Worm (Caenorhabditis elegans) whole organism, L2 larva: Measurements from ENCODE around the gene H01M10.1.

Experiments
- C34F6.9 ChIP-seq: fragments of 150-350 bp; optimal IDR thresholded peaks from 2 replicates; lab custom pipeline; 2014; ENCODE audit warnings: missing biosample characterization, missing genetic modification characterization
- ZK546.5 ChIP-seq: sonication (generic microtip); optimal IDR thresholded peaks from 2 replicates; lab custom pipeline; 2017; ENCODE audit warnings: missing biosample characterization, missing genetic modification characterization
- alr-1 ChIP-seq: fragments of 150-350 bp; optimal IDR thresholded peaks from 2 replicates; lab custom pipeline; 2014; ENCODE audit warnings: missing biosample characterization, missing genetic modification characterization
- ama-1 ChIP-seq: fragments of 150-350 bp; optimal IDR thresholded peaks from 2 replicates; lab custom pipeline; 2018; ENCODE audit warnings: inconsistent platforms
- elt-1 ChIP-seq: fragments of 150-350 bp; optimal IDR thresholded peaks from 2 replicates; lab custom pipeline; 2014; ENCODE audit warnings: missing biosample characterization, missing genetic modification characterization
- elt-3 ChIP-seq: sonication (generic microtip); optimal IDR thresholded peaks from 2 replicates; lab custom pipeline; 2017; ENCODE audit warnings: missing biosample characterization, missing genetic modification characterization
- lin-39 ChIP-seq: fragments of 150-350 bp; optimal IDR thresholded peaks from 2 replicates; lab custom pipeline; 2014; ENCODE audit warnings: missing biosample characterization, missing genetic modification reagents, missing genetic modification characterization
- lsy-2 ChIP-seq, 2 experiments: fragments of 150-350 bp in 1 of 2; sonication (generic microtip) in 1 of 2; optimal IDR thresholded peaks; 2 replicates each; lab custom pipeline; 2014 to 2017; ENCODE audit warnings: missing biosample characterization in 2 of 2, missing genetic modification characterization in 2 of 2
- mab-5 ChIP-seq: fragments of 150-350 bp; optimal IDR thresholded peaks from 2 replicates; lab custom pipeline; 2014; ENCODE audit warnings: missing biosample characterization, missing genetic modification characterization
- nhr-25 ChIP-seq: fragments of 150-350 bp; sonication (generic microtip); optimal IDR thresholded peaks from 3 replicates; lab custom pipeline; 2014; ENCODE audit warnings: missing biosample characterization, missing genetic modification characterization
- skn-1 ChIP-seq: sonication (generic microtip); optimal IDR thresholded peaks from 2 replicates; lab custom pipeline; 2017; ENCODE audit warnings: missing biosample characterization, missing genetic modification characterization
- snpc-4 ChIP-seq: fragments of 150-350 bp; optimal IDR thresholded peaks from 2 replicates; lab custom pipeline; 2014; ENCODE audit warnings: missing biosample characterization, missing genetic modification characterization
- unc-62 ChIP-seq: fragments of 150-350 bp; optimal IDR thresholded peaks from 2 replicates; lab custom pipeline; 2014; ENCODE audit warnings: missing biosample characterization, missing genetic modification reagents, missing genetic modification characterization

ce11 chrX:2549322-2549721, 31.1 kb downstream of the H01M10.1 start:
- no peak for TF ChIP-seq ama-1 (lab: Kevin White, UChicago)
- no peak for TF ChIP-seq ZK546.5 (tag; lab: Kevin White, UChicago)
- peak; percentile 4 for TF ChIP-seq nhr-25
- no peak for TF ChIP-seq elt-1 (tag; lab: Kevin White, UChicago)
- TF ChIP-seq lin-39 (tag; lab: Kevin White, UChicago) = no peak
- TF ChIP-seq skn-1 (tag; lab: Kevin White, UChicago) = no peak
- TF ChIP-seq alr-1 (tag; lab: Kevin White, UChicago) = no peak
- no peak for TF ChIP-seq unc-62 (GFP tag; lab: Kevin White, UChicago)
- peak; percentile 3 for TF ChIP-seq snpc-4 (tag; lab: Kevin White, UChicago)
- TF ChIP-seq lsy-2 (tag; optimal IDR thresholded peaks at IDR 0.05; lab: Kevin White, UChicago) = peak; percentile 35 to 67
- no peak for TF ChIP-seq elt-3 (tag; lab: Kevin White, UChicago)
- no peak for TF ChIP-seq mab-5 (tag; lab: Kevin White, UChicago)
- TF ChIP-seq C34F6.9 (tag; lab: Kevin White, UChicago) = peak; percentile 53
